Fruit fly (Drosophila melanogaster) whole organism, pupa: ENCODE results near the gene CG32199.

Experiments
- CG10348 ChIP-seq: fragments of 200-800 bp; sonication (Bioruptor generic); IDR thresholded peaks from 2 replicates; pipeline ENCODE4 v1.3.6; 2022; ENCODE audit warnings: missing biosample characterization, missing genetic modification characterization
- CG14655 ChIP-seq: fragments of 200-800 bp; sonication (Bioruptor generic); optimal IDR thresholded peaks from 3 replicates; lab custom pipeline; 2017; ENCODE audit warnings: mild to moderate bottlenecking, missing biosample characterization, missing genetic modification reagents, missing genetic modification characterization
- CG15710 ChIP-seq: fragments of 200-800 bp; sonication (Bioruptor generic); optimal IDR thresholded peaks from 2 replicates; lab custom pipeline; 2018; ENCODE audit warnings: missing biosample characterization, mild to moderate bottlenecking, missing genetic modification characterization, moderate library complexity
- CG17806 ChIP-seq: fragments of 200-800 bp; sonication (Bioruptor generic); optimal IDR thresholded peaks from 2 replicates; lab custom pipeline; 2018; ENCODE audit warnings: missing biosample characterization, mild to moderate bottlenecking, missing genetic modification characterization, moderate library complexity
- CG4496 ChIP-seq: fragments of 200-800 bp; sonication (Bioruptor generic); IDR thresholded peaks from 3 replicates; pipeline ENCODE4 v1.3.6; 2022; ENCODE audit warnings: missing biosample characterization, missing genetic modification characterization
- CG8301 ChIP-seq: fragments of 200-800 bp; sonication (Bioruptor generic); optimal IDR thresholded peaks from 2 replicates; lab custom pipeline; 2018; ENCODE audit warnings: missing biosample characterization, mild to moderate bottlenecking, missing genetic modification characterization
- Ets98B ChIP-seq: fragments of 200-800 bp; sonication (Bioruptor generic); IDR thresholded peaks from 2 replicates; pipeline ENCODE4 v1.3.6; 2022; ENCODE audit warnings: missing biosample characterization, missing genetic modification characterization
- Pif1A ChIP-seq: fragments of 200-800 bp; sonication (Bioruptor generic); optimal IDR thresholded peaks from 3 replicates; lab custom pipeline; 2016; ENCODE audit warnings: missing biosample characterization, missing genetic modification characterization
- fd96Ca ChIP-seq: fragments of 200-800 bp; sonication (Bioruptor generic); IDR thresholded peaks from 3 replicates; pipeline ENCODE4 v1.3.6; 2022; ENCODE audit warnings: missing biosample characterization, missing genetic modification characterization
- gl ChIP-seq: fragments of 200-800 bp; sonication (Bioruptor generic); optimal IDR thresholded peaks from 2 replicates; lab custom pipeline; 2018; ENCODE audit warnings: missing biosample characterization, mild to moderate bottlenecking, missing genetic modification characterization

Gene CG32199

dm6 chr3L:18643222-18643621 lies 31.5 kb downstream of the CG32199 start:
- TF ChIP-seq CG8301 (tag; lab: Kevin White, UChicago), result no peak
- no peak for TF ChIP-seq CG17806 (tag; lab: Kevin White, UChicago)
- TF ChIP-seq CG14655 (GFP tag; lab: Kevin White, UChicago), result no peak
- TF ChIP-seq Pif1A (GFP tag; lab: Kevin White, UChicago), result no peak
- no peak for TF ChIP-seq CG4496
- no peak for TF ChIP-seq fd96Ca (GFP tag; lab: Robert Waterston, UW)
- no peak for TF ChIP-seq CG15710 (tag; lab: Kevin White, UChicago)
- TF ChIP-seq Ets98B, result no peak
- TF ChIP-seq CG10348, result no peak
- TF ChIP-seq gl (tag; lab: Kevin White, UChicago), result no peak
- TF ChIP-seq, all 21 proteins: peak for 0

- TF ChIP-seq CG10348, result no peak
Observed at dm6 chr3L:18653737-18654136, 42.0 kb downstream of the CG32199 start.
